Fruit fly (Drosophila melanogaster) whole organism, wandering third instar larva: ENCODE data around the gene CG10194.

Source experiments
- CG32264 ChIP-seq: fragments of 200-800 bp; sonication (Bioruptor generic); optimal IDR thresholded peaks from 2 replicates; lab custom pipeline; 2016; ENCODE audit warnings: missing biosample characterization, missing genetic modification characterization
- CG9705 ChIP-seq: fragments of 200-800 bp; sonication (Bioruptor generic); optimal IDR thresholded peaks from 2 replicates; lab custom pipeline; 2018; ENCODE audit warnings: missing biosample characterization, mild to moderate bottlenecking, missing genetic modification characterization
- Dfd ChIP-seq: fragments of >200 bp; optimal IDR thresholded peaks from 2 replicates; lab custom pipeline; 2017; ENCODE audit warnings: missing biosample characterization, missing genetic modification characterization
- Dif ChIP-seq: fragments of 200-275, 200-300 bp; sonication (Bioruptor generic); optimal IDR thresholded peaks from 2 replicates; lab custom pipeline; 2018; ENCODE audit warnings: missing biosample characterization, missing genetic modification characterization; ENCODE audit not compliant: partially characterized antibody
- GATAd ChIP-seq: sonication (Bioruptor generic); optimal IDR thresholded peaks from 2 replicates; lab custom pipeline; 2016; ENCODE audit warnings: missing biosample characterization, missing genetic modification characterization
- HLH106 ChIP-seq: fragments of 200-800 bp; optimal IDR thresholded peaks from 3 replicates; lab custom pipeline; 2019; ENCODE audit warnings: missing biosample characterization, mild to moderate bottlenecking, missing genetic modification characterization, moderate library complexity
- Hnf4 ChIP-seq: fragments of 200-800 bp; sonication (Bioruptor generic); optimal IDR thresholded peaks from 2 replicates; lab custom pipeline; 2016; ENCODE audit warnings: missing biosample characterization, mild to moderate bottlenecking, missing genetic modification characterization
- Hr78 ChIP-seq: fragments of >200 bp; optimal IDR thresholded peaks from 2 replicates; lab custom pipeline; 2017; ENCODE audit warnings: missing biosample characterization, missing genetic modification characterization
- Hr83 ChIP-seq: fragments of 200-300 bp; sonication (Bioruptor generic); optimal IDR thresholded peaks from 2 replicates; lab custom pipeline; 2016; ENCODE audit warnings: missing biosample characterization, mild to moderate bottlenecking, missing genetic modification characterization, moderate library complexity; ENCODE audit not compliant: poor library complexity, severe bottlenecking
- Jra ChIP-seq: sonication (Bioruptor generic); optimal IDR thresholded peaks from 2 replicates; lab custom pipeline; 2016; ENCODE audit warnings: missing biosample characterization, missing genetic modification characterization
- Mio ChIP-seq: sonication (Bioruptor generic); optimal IDR thresholded peaks from 2 replicates; lab custom pipeline; 2016; ENCODE audit warnings: missing biosample characterization, missing genetic modification characterization
- Myc ChIP-seq: fragments of >200 bp; optimal IDR thresholded peaks from 2 replicates; lab custom pipeline; 2017
- OdsH ChIP-seq: fragments of 200-800 bp; sonication (Bioruptor generic); optimal IDR thresholded peaks from 2 replicates; lab custom pipeline; 2016; ENCODE audit warnings: missing biosample characterization, mild to moderate bottlenecking, missing genetic modification characterization
- Rel ChIP-seq, 2 experiments: fragments of 200-800 bp; sonication (Bioruptor generic) in 1 of 2; optimal IDR thresholded peaks; 2 replicates in 1 of 2; 3 replicates in 1 of 2; lab custom pipeline; 2016 to 2019; ENCODE audit warnings: mild to moderate bottlenecking in 2 of 2, missing biosample characterization in 2 of 2, missing genetic modification characterization in 2 of 2, moderate library complexity in 1 of 2
- Sp1 ChIP-seq: fragments of 200-800 bp; sonication (Bioruptor generic); optimal IDR thresholded peaks from 3 replicates; lab custom pipeline; 2019; ENCODE audit warnings: missing biosample characterization, mild to moderate bottlenecking, missing genetic modification characterization, moderate library complexity
- br ChIP-seq: fragments of 200-800 bp; sonication (Bioruptor generic); optimal IDR thresholded peaks from 2 replicates; lab custom pipeline; 2016; ENCODE audit warnings: missing biosample characterization, missing genetic modification characterization
- brk ChIP-seq: fragments of 200-800 bp; sonication (Bioruptor generic); optimal IDR thresholded peaks from 2 replicates; lab custom pipeline; 2016; ENCODE audit warnings: missing biosample characterization, mild to moderate bottlenecking, missing genetic modification characterization
- dl ChIP-seq, 2 experiments: fragments of 175-275, 200-275 bp in 1 of 2; fragments of 200-275 bp in 1 of 2; sonication (Bioruptor generic); optimal IDR thresholded peaks; lab custom pipeline; 2018; ENCODE audit warnings: mild to moderate bottlenecking in 2 of 2, missing biosample characterization in 2 of 2, missing genetic modification characterization in 2 of 2, moderate library complexity in 2 of 2; ENCODE audit not compliant: partially characterized antibody in 2 of 2, insufficient read depth in 1 of 2
- dmrt93B ChIP-seq: fragments of 200-800 bp; sonication (Bioruptor generic); optimal IDR thresholded peaks from 2 replicates; lab custom pipeline; 2018; ENCODE audit warnings: missing biosample characterization, mild to moderate bottlenecking, missing genetic modification characterization
- dsf ChIP-seq: sonication (Bioruptor generic); optimal IDR thresholded peaks from 2 replicates; lab custom pipeline; 2016; ENCODE audit warnings: missing biosample characterization, missing genetic modification characterization, borderline replicate concordance
- ey ChIP-seq: fragments of 200-800 bp; sonication (Bioruptor generic); optimal IDR thresholded peaks from 2 replicates; lab custom pipeline; 2016; ENCODE audit warnings: missing biosample characterization, missing genetic modification characterization
- foxo ChIP-seq, 2 experiments: fragments of 200-800 bp; sonication (Bioruptor generic); optimal IDR thresholded peaks; 2 replicates in 1 of 2; 3 replicates in 1 of 2; lab custom pipeline; 2016 to 2017; ENCODE audit warnings: missing biosample characterization in 2 of 2, missing genetic modification characterization in 2 of 2
- h ChIP-seq: fragments of 200-800 bp; sonication (Bioruptor generic); optimal IDR thresholded peaks from 3 replicates; lab custom pipeline; 2016; ENCODE audit warnings: missing biosample characterization, mild to moderate bottlenecking, missing genetic modification characterization
- jim ChIP-seq: fragments of 175-275, 200-325 bp; sonication (Bioruptor generic); optimal IDR thresholded peaks from 2 replicates; lab custom pipeline; 2016; ENCODE audit warnings: missing biosample characterization, mild to moderate bottlenecking, missing genetic modification characterization
- lola ChIP-seq: fragments of >200 bp; optimal IDR thresholded peaks from 2 replicates; lab custom pipeline; 2017; ENCODE audit warnings: missing biosample characterization, missing genetic modification characterization
- pan ChIP-seq: fragments of >200 bp; optimal IDR thresholded peaks from 2 replicates; lab custom pipeline; 2017
- psq ChIP-seq: fragments of 200-800 bp; sonication (Bioruptor generic); optimal IDR thresholded peaks from 3 replicates; lab custom pipeline; 2017; ENCODE audit warnings: missing biosample characterization, mild to moderate bottlenecking, missing genetic modification characterization, moderate library complexity
- rgr ChIP-seq: fragments of 200-800 bp; sonication (Bioruptor generic); optimal IDR thresholded peaks from 3 replicates; lab custom pipeline; 2016; ENCODE audit warnings: missing biosample characterization, mild to moderate bottlenecking, missing genetic modification characterization
- tai ChIP-seq: sonication (Bioruptor generic); optimal IDR thresholded peaks from 2 replicates; lab custom pipeline; 2016; ENCODE audit warnings: missing biosample characterization, missing genetic modification characterization
- woc ChIP-seq: sonication (Bioruptor generic); optimal IDR thresholded peaks from 2 replicates; lab custom pipeline; 2016; ENCODE audit warnings: missing biosample characterization, mild to moderate bottlenecking, missing genetic modification characterization

CG10194 gene

DNA sequence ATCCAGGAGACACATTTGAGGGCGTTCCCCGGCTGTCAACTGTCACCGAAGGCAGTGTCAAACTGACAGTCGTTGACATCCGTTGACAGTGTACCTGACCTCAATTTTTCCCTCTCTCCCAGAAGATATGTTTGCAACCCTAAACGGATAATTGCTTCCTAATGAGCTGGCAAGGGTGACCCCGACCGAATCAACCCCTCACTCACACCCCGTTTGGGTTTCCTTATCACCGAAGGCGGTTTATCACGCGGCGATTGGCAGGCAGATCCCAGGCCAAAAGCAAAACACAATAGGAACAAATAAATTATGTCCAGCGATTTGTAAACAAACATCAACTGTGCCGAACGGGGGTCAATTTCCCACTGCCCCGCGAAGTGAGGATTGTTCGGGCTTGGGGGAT, 30.5 kb downstream of the CG10194 start:
- TF ChIP-seq rgr (GFP tag; lab: Kevin White, UChicago) (no peak), Rel (GFP tag; optimal IDR thresholded peaks at IDR 0.05; lab: Kevin White, UChicago) (no peak), Rel (tag; optimal IDR thresholded peaks at IDR 0.05; lab: Kevin White, UChicago) (no peak), h (GFP tag; lab: Kevin White, UChicago) (no peak), lola (no peak), foxo (GFP tag; optimal IDR thresholded peaks at IDR 0.05; lab: Kevin White, UChicago) (no peak), Sp1 (no peak), dmrt93B (no peak), ey (GFP tag; lab: Kevin White, UChicago) (no peak), HLH106 (tag; lab: Kevin White, UChicago) (no peak), CG32264 (no peak), dl (GFP tag; optimal IDR thresholded peaks at IDR 0.05; lab: Kevin White, UChicago; ENCODE audit: insufficient read depth in 1 of 2, partially characterized antibody in 2 of 2) (no peak), Hr78 (GFP tag; lab: Kevin White, UChicago) (no peak), Myc (lab: Kevin White, UChicago) (no peak), tai (no peak), OdsH (GFP tag; lab: Kevin White, UChicago) (no peak), pan (lab: Kevin White, UChicago) (no peak), GATAd (GFP tag; lab: Kevin White, UChicago) (no peak), Hr83 (GFP tag; lab: Kevin White, UChicago) (no peak), brk (GFP tag; lab: Kevin White, UChicago) (no peak)

DNA sequence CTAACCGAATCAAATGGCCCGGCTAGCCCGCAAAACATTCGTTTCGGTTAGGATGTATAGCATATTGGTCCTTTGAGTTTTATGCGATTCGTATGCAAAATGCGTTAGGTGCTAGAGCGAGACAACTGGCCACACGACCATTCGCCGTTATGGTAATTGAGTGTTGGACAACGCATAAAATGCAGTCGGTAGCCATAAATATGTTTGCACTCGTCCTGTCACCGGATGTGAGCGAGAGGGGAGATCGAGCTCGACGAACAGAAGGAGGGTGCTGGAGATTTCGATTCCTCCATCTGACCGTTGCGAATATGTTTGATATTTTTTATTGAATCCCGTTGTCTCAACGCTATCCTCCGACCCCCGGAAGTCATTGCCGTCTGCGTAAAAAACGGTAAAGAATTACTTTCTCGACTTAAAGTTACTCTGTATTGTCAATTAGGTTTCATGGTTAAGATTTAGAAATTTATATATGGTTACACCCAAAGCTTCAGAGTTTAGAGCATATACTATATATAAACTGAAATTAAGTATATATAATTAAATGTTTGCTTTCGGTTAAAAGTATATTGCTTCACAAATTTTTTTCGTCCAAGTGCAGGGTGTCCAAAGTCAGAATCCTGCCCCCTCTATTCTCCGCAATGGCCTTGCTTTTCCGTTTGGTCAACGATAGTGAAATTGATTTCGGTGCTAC, 31.9 kb downstream of the CG10194 start:
- no peak for TF ChIP-seq psq
- TF ChIP-seq Mio (GFP tag; lab: Kevin White, UChicago): no peak
- no peak for TF ChIP-seq Jra (GFP tag; lab: Kevin White, UChicago)
- TF ChIP-seq lola: no peak
- TF ChIP-seq Myc (lab: Kevin White, UChicago): no peak
- no peak for TF ChIP-seq rgr (GFP tag; lab: Kevin White, UChicago)
- no peak for TF ChIP-seq ey (GFP tag; lab: Kevin White, UChicago)
- no peak for TF ChIP-seq CG9705 (GFP tag; lab: Kevin White, UChicago)
- no peak for TF ChIP-seq Rel (GFP tag; optimal IDR thresholded peaks at IDR 0.05; lab: Kevin White, UChicago)
- no peak for TF ChIP-seq Rel (tag; optimal IDR thresholded peaks at IDR 0.05; lab: Kevin White, UChicago)
- TF ChIP-seq dl (GFP tag; optimal IDR thresholded peaks at IDR 0.05; lab: Kevin White, UChicago; ENCODE audit: insufficient read depth in 1 of 2, partially characterized antibody in 2 of 2): no peak
- TF ChIP-seq GATAd (GFP tag; lab: Kevin White, UChicago): no peak
- TF ChIP-seq CG32264: no peak
- no peak for TF ChIP-seq jim (GFP tag; lab: Kevin White, UChicago)
- no peak for TF ChIP-seq woc (GFP tag; lab: Kevin White, UChicago)
- TF ChIP-seq brk (GFP tag; lab: Kevin White, UChicago): no peak
- no peak for TF ChIP-seq Dfd (GFP tag; lab: Kevin White, UChicago)
- no peak for TF ChIP-seq HLH106 (tag; lab: Kevin White, UChicago)
- TF ChIP-seq br (GFP tag; lab: Kevin White, UChicago): no peak
- no peak for TF ChIP-seq pan (lab: Kevin White, UChicago)

DNA sequence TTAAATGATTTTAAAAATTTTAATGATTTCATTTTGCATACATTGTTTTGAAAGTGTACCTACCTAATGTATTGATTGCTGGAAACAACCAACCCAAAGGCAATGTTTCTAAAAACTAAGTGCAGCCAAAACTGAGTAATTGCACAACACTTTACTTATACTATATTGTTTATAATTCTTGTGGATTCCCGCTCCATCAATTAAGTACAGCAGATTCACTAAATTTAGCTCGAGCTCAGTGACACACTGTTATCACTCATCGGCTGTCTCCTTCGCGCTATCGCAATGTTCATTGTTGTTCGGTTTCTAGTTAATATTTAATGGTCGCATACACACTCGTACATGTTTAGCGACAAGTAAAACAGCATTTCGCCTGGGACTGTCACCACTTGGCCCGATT, 34.2 kb downstream of the CG10194 start:
- TF ChIP-seq Hnf4 (GFP tag; lab: Kevin White, UChicago) (no peak), Rel (GFP tag; optimal IDR thresholded peaks at IDR 0.05; lab: Kevin White, UChicago) (no peak), Rel (tag; optimal IDR thresholded peaks at IDR 0.05; lab: Kevin White, UChicago) (peak; percentile 93), Dif (GFP tag; lab: Kevin White, UChicago) (no peak), ey (GFP tag; lab: Kevin White, UChicago) (no peak), br (GFP tag; lab: Kevin White, UChicago) (no peak)

DNA sequence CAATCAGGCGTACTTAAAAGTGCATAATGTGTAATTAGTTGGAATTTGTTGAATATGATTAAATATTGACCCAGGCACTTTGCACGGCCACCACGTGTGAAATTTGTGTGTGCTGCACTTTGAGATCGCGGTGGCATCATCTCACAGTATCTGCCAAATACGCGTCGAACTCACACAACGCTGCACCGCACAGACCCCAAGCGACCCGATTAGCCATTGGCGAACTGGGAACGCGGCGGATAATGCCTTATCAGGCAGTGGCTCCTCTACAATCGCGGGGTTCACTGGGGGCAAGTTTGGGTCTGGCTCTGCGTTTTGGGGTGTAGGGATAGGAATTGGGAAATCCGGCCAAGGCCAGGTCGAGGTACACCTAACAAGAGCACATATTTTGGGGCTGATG, 34.7 kb downstream of the CG10194 start:
- TF ChIP-seq tai: no peak
- no peak for TF ChIP-seq br (GFP tag; lab: Kevin White, UChicago)
- no peak for TF ChIP-seq dsf (GFP tag; lab: Kevin White, UChicago)
- TF ChIP-seq dmrt93B: no peak
- no peak for TF ChIP-seq lola
- no peak for TF ChIP-seq Mio (GFP tag; lab: Kevin White, UChicago)
- no peak for TF ChIP-seq Hnf4 (GFP tag; lab: Kevin White, UChicago)
- no peak for TF ChIP-seq ey (GFP tag; lab: Kevin White, UChicago)
- TF ChIP-seq Myc (lab: Kevin White, UChicago): no peak
